Fruit fly (Drosophila melanogaster) whole organism, embryonic: Measurements from ENCODE around the gene CG16710.

Experiments used
- Aef1 ChIP-seq: fragments of 200-800 bp; sonication (Bioruptor generic); IDR thresholded peaks from 3 replicates; pipeline ENCODE4 v1.3.6; 2022; ENCODE audit warnings: missing biosample characterization, missing genetic modification characterization
- Atf-2 ChIP-seq: fragments of 200-800 bp; sonication (Bioruptor generic); optimal IDR thresholded peaks from 2 replicates; lab custom pipeline; 2016; ENCODE audit warnings: missing biosample characterization, missing genetic modification characterization
- CG10366 ChIP-seq: fragments of 200-800 bp; sonication (Bioruptor generic); IDR thresholded peaks from 2 replicates; pipeline ENCODE4 v1.3.6; 2022; ENCODE audit warnings: missing biosample characterization, missing genetic modification characterization
- CG10462 ChIP-seq: fragments of 200-800 bp; sonication (Bioruptor generic); optimal IDR thresholded peaks from 2 replicates; lab custom pipeline; 2016; ENCODE audit warnings: missing biosample characterization, missing genetic modification characterization
- CG11695 ChIP-seq: fragments of 200-800 bp; sonication (Bioruptor generic); IDR thresholded peaks from 3 replicates; pipeline ENCODE4 v1.3.6; 2022; ENCODE audit warnings: missing biosample characterization, missing genetic modification characterization
- CG14014 ChIP-seq: fragments of 200-800 bp; sonication (Bioruptor generic); IDR thresholded peaks from 2 replicates; pipeline ENCODE4 v1.3.6; 2022; ENCODE audit warnings: missing biosample characterization, missing genetic modification characterization
- CG14441 ChIP-seq: fragments of 200-800 bp; sonication (Bioruptor generic); IDR thresholded peaks from 2 replicates; pipeline ENCODE4 v1.3.6; 2022; ENCODE audit warnings: missing biosample characterization, missing genetic modification characterization
- CG14667 ChIP-seq: fragments of 200-800 bp; sonication (Bioruptor generic); IDR thresholded peaks from 2 replicates; pipeline ENCODE4 v1.3.6; 2022; ENCODE audit warnings: missing biosample characterization, missing genetic modification characterization
- CG14965 ChIP-seq: fragments of 200-800 bp; sonication (Bioruptor generic); optimal IDR thresholded peaks from 2 replicates; lab custom pipeline; 2016; ENCODE audit warnings: missing biosample characterization, missing genetic modification characterization, borderline replicate concordance
- CG15073 ChIP-seq: fragments of 200-800 bp; sonication (Bioruptor generic); optimal IDR thresholded peaks from 2 replicates; lab custom pipeline; 2016; ENCODE audit warnings: missing biosample characterization, missing genetic modification characterization
- CG16813 ChIP-seq: fragments of 200-800 bp; sonication (Bioruptor generic); IDR thresholded peaks from 3 replicates; pipeline ENCODE4 v1.3.6; 2022; ENCODE audit warnings: missing biosample characterization, missing genetic modification characterization; ENCODE audit not compliant: partially characterized antibody
- CG17802 ChIP-seq: fragments of 200-800 bp; sonication (Bioruptor generic); optimal IDR thresholded peaks from 2 replicates; lab custom pipeline; 2018; ENCODE audit warnings: missing biosample characterization, mild to moderate bottlenecking, missing genetic modification characterization, moderate library complexity
- CG17829 ChIP-seq: fragments of 200-800 bp; optimal IDR thresholded peaks from 2 replicates; lab custom pipeline; 2019; ENCODE audit warnings: missing biosample characterization, mild to moderate bottlenecking, missing genetic modification characterization, moderate library complexity
- CG30431 ChIP-seq: fragments of 200-800 bp; sonication (Bioruptor generic); optimal IDR thresholded peaks from 2 replicates; lab custom pipeline; 2017; ENCODE audit warnings: missing biosample characterization, missing genetic modification characterization
- CG43689 ChIP-seq: fragments of 200-800 bp; sonication (Bioruptor generic); IDR thresholded peaks from 2 replicates; pipeline ENCODE4 v1.3.6; 2022; ENCODE audit warnings: missing biosample characterization, missing genetic modification characterization
- CG4617 ChIP-seq: fragments of 200-800 bp; sonication (Bioruptor generic); optimal IDR thresholded peaks from 3 replicates; lab custom pipeline; 2016; ENCODE audit warnings: missing biosample characterization, missing genetic modification characterization, borderline replicate concordance
- CG6854 ChIP-seq: fragments of 200-800 bp; sonication (Bioruptor generic); optimal IDR thresholded peaks from 3 replicates; lab custom pipeline; 2017; ENCODE audit warnings: missing biosample characterization, mild to moderate bottlenecking, missing genetic modification characterization
- CG8290 ChIP-seq, 3 experiments: fragments of 200-800 bp; sonication (Bioruptor generic); optimal IDR thresholded peaks; 2 replicates each; lab custom pipeline; 2016 to 2019; ENCODE audit warnings: missing biosample characterization in 3 of 3, missing genetic modification characterization in 3 of 3, mild to moderate bottlenecking in 2 of 3, moderate library complexity in 1 of 3
- CG9876 ChIP-seq: fragments of 200-800 bp; sonication (Bioruptor generic); optimal IDR thresholded peaks from 2 replicates; lab custom pipeline; 2016; ENCODE audit warnings: missing biosample characterization, missing genetic modification characterization
- D19B ChIP-seq: fragments of 200-800 bp; sonication (Bioruptor generic); optimal IDR thresholded peaks from 2 replicates; lab custom pipeline; 2017; ENCODE audit warnings: missing biosample characterization, mild to moderate bottlenecking, missing genetic modification characterization
- Fer3 ChIP-seq: fragments of 200-800 bp; sonication (Bioruptor generic); optimal IDR thresholded peaks from 2 replicates; lab custom pipeline; 2018; ENCODE audit warnings: missing biosample characterization, mild to moderate bottlenecking, missing genetic modification characterization, moderate library complexity
- Gug ChIP-seq: fragments of 200-800 bp; sonication (Bioruptor generic); IDR thresholded peaks from 4 replicates; pipeline ENCODE4 v1.3.6; 2022; ENCODE audit warnings: missing biosample characterization, missing genetic modification characterization
- HLH3B ChIP-seq: fragments of 200-800 bp; sonication (Bioruptor generic); IDR thresholded peaks from 2 replicates; pipeline ENCODE4 v1.3.6; 2022; ENCODE audit warnings: missing biosample characterization, missing genetic modification characterization
- HLH4C ChIP-seq: fragments of 200-800 bp; sonication (Bioruptor generic); IDR thresholded peaks from 3 replicates; pipeline ENCODE4 v1.3.6; 2022; ENCODE audit warnings: missing biosample characterization, missing genetic modification characterization; ENCODE audit not compliant: partially characterized antibody
- Optix ChIP-seq: fragments of 200-800 bp; sonication (Bioruptor generic); IDR thresholded peaks from 3 replicates; pipeline ENCODE4 v1.3.6; 2022; ENCODE audit warnings: missing biosample characterization, missing genetic modification characterization
- Pdp1 ChIP-seq, 2 experiments: fragments of 200-800 bp; sonication (Bioruptor generic); optimal IDR thresholded peaks; 3 replicates each; lab custom pipeline; 2016; ENCODE audit warnings: missing biosample characterization in 2 of 2, missing genetic modification characterization in 2 of 2, mild to moderate bottlenecking in 1 of 2, moderate library complexity in 1 of 2
- Rx ChIP-seq: fragments of 200-800 bp; sonication (Bioruptor generic); IDR thresholded peaks from 2 replicates; pipeline ENCODE4 v1.3.6; 2022; ENCODE audit warnings: missing biosample characterization, missing genetic modification characterization
- ash1 ChIP-seq: fragments of 200-800 bp; sonication (Bioruptor generic); optimal IDR thresholded peaks from 2 replicates; lab custom pipeline; 2018; ENCODE audit warnings: missing biosample characterization, mild to moderate bottlenecking, missing genetic modification characterization
- eve ChIP-seq, 2 experiments: fragments of >200 bp; optimal IDR thresholded peaks; 2 replicates each; lab custom pipeline; 2017; ENCODE audit warnings: missing biosample characterization in 2 of 2, missing genetic modification characterization in 2 of 2
- fd96Cb ChIP-seq: fragments of 200-800 bp; sonication (Bioruptor generic); optimal IDR thresholded peaks from 2 replicates; lab custom pipeline; 2018; ENCODE audit warnings: missing biosample characterization, mild to moderate bottlenecking, missing genetic modification characterization, moderate library complexity
- gce ChIP-seq: fragments of 200-800 bp; sonication (Bioruptor generic); IDR thresholded peaks from 3 replicates; pipeline ENCODE4 v1.3.6; 2022; ENCODE audit warnings: missing biosample characterization, missing genetic modification characterization
- gem ChIP-seq: fragments of 200-800 bp; sonication (Bioruptor generic); optimal IDR thresholded peaks from 2 replicates; lab custom pipeline; 2019; ENCODE audit warnings: missing biosample characterization, mild to moderate bottlenecking, missing genetic modification characterization, moderate library complexity
- gfzf ChIP-seq: fragments of 200-800 bp; sonication (Bioruptor generic); optimal IDR thresholded peaks from 2 replicates; lab custom pipeline; 2016; ENCODE audit warnings: missing biosample characterization, mild to moderate bottlenecking, missing genetic modification characterization, moderate library complexity
- h ChIP-seq: fragments of >200 bp; optimal IDR thresholded peaks from 2 replicates; lab custom pipeline; 2017
- kay ChIP-seq: fragments of 200-800 bp; sonication (Bioruptor generic); optimal IDR thresholded peaks from 2 replicates; lab custom pipeline; 2016; ENCODE audit warnings: missing biosample characterization, missing genetic modification characterization
- lilli ChIP-seq: fragments of 200-800 bp; sonication (Bioruptor generic); optimal IDR thresholded peaks from 3 replicates; lab custom pipeline; 2016; ENCODE audit warnings: missing biosample characterization, missing genetic modification characterization
- lola ChIP-seq, 3 experiments: fragments of >200 bp in 2 of 3; fragments of 200-800 bp in 1 of 3; sonication (Bioruptor generic) in 1 of 3; optimal IDR thresholded peaks; 2 replicates each; lab custom pipeline; 2017 to 2019; ENCODE audit warnings: missing biosample characterization in 3 of 3, missing genetic modification characterization in 3 of 3, mild to moderate bottlenecking in 1 of 3, moderate library complexity in 1 of 3
- mam ChIP-seq: fragments of 200-800 bp; sonication (Bioruptor generic); optimal IDR thresholded peaks from 3 replicates; lab custom pipeline; 2016; ENCODE audit warnings: missing biosample characterization, missing genetic modification characterization
- odd ChIP-seq: fragments of 200-800 bp; sonication (Bioruptor generic); optimal IDR thresholded peaks from 2 replicates; lab custom pipeline; 2017; ENCODE audit warnings: missing biosample characterization, mild to moderate bottlenecking, missing genetic modification characterization
- org-1 ChIP-seq: fragments of 200-800 bp; sonication (Bioruptor generic); optimal IDR thresholded peaks from 2 replicates; lab custom pipeline; 2017; ENCODE audit warnings: missing biosample characterization, missing genetic modification characterization
- prd ChIP-seq, 3 experiments: fragments of >200 bp in 2 of 3; fragments of 200-800 bp in 1 of 3; sonication (Bioruptor generic) in 1 of 3; optimal IDR thresholded peaks in 2 of 3; IDR thresholded peaks in 1 of 3; 2 replicates in 2 of 3; 3 replicates in 1 of 3; pipeline versions ENCODE4 v1.3.6 to Lab custom; 2017 to 2022; ENCODE audit warnings: missing biosample characterization in 1 of 3, missing genetic modification characterization in 1 of 3
- row ChIP-seq: fragments of 200-800 bp; sonication (Bioruptor generic); IDR thresholded peaks from 3 replicates; pipeline ENCODE4 v1.3.6; 2022; ENCODE audit warnings: missing biosample characterization, missing genetic modification characterization
- sob ChIP-seq: fragments of 200-800 bp; sonication (Bioruptor generic); IDR thresholded peaks from 2 replicates; pipeline ENCODE4 v1.3.6; 2022; ENCODE audit warnings: missing biosample characterization, missing genetic modification characterization
- sr ChIP-seq: fragments of 200-800 bp; sonication (Bioruptor generic); IDR thresholded peaks from 3 replicates; pipeline ENCODE4 v1.3.6; 2022; ENCODE audit warnings: missing biosample characterization, missing genetic modification characterization
- stwl ChIP-seq: fragments of 200-800 bp; sonication (Bioruptor generic); optimal IDR thresholded peaks from 3 replicates; lab custom pipeline; 2018; ENCODE audit warnings: missing biosample characterization, mild to moderate bottlenecking, missing genetic modification characterization, moderate library complexity
- twi ChIP-seq: fragments of 200-800 bp; optimal IDR thresholded peaks from 2 replicates; lab custom pipeline; 2019; ENCODE audit warnings: missing biosample characterization, mild to moderate bottlenecking, missing genetic modification characterization, moderate library complexity
- wek ChIP-seq: fragments of 200-800 bp; sonication (Bioruptor generic); optimal IDR thresholded peaks from 3 replicates; lab custom pipeline; 2018; ENCODE audit warnings: missing biosample characterization, mild to moderate bottlenecking, missing genetic modification characterization, moderate library complexity

CG16710 gene

dm6 chr3R:23657357-23658318 is 24.7 kb upstream of the CG16710 start (continued):
- 0 out of 3 replicates have a peak, but pooled peaks have one; percentile 54 for TF ChIP-seq gce (GFP tag; lab: Robert Waterston, UW)
- TF ChIP-seq CG11695 (GFP tag; lab: Robert Waterston, UW): peak; percentile 21; the same call in 2 of the 3 replicates
- no peak for TF ChIP-seq Gug (GFP tag; lab: Robert Waterston, UW)
- TF ChIP-seq Optix (GFP tag; lab: Robert Waterston, UW): peak; percentile 30; the same call in 1 of the 3 replicates
- no peak for TF ChIP-seq ash1 (GFP tag; lab: Kevin White, UChicago)
- no peak; the same call in 1 of the 2 replicates for TF ChIP-seq CG10366 (GFP tag; lab: Robert Waterston, UW)
- peak; percentile 58 for TF ChIP-seq CG10462 (GFP tag; lab: Kevin White, UChicago)
- TF ChIP-seq Aef1 (GFP tag; lab: Robert Waterston, UW): no peak
- TF ChIP-seq prd (optimal IDR thresholded peaks at IDR 0.05; lab: Kevin White, UChicago): no peak
- TF ChIP-seq prd (GFP tag; IDR thresholded peaks at IDR 0.05; lab: Robert Waterston, UW): peak; percentile 17; the same call in 2 of the 3 replicates
- TF ChIP-seq CG17802 (tag; lab: Kevin White, UChicago): no peak
- peak; percentile 47; the same call in 1 of the 2 replicates for TF ChIP-seq sob (GFP tag; lab: Robert Waterston, UW)
- TF ChIP-seq Fer3 (tag; lab: Kevin White, UChicago): peak; percentile 10
- TF ChIP-seq CG8290 (GFP tag; optimal IDR thresholded peaks at IDR 0.05; lab: Kevin White, UChicago): peak; percentile 75
- peak; percentile 49 to 92 for TF ChIP-seq CG8290 (tag; optimal IDR thresholded peaks at IDR 0.05; lab: Kevin White, UChicago)
- TF ChIP-seq eve (GFP tag; optimal IDR thresholded peaks at IDR 0.05; lab: Kevin White, UChicago): no peak
- peak; percentile 50 for TF ChIP-seq twi (tag; lab: Kevin White, UChicago)
- TF ChIP-seq lola (GFP tag; optimal IDR thresholded peaks at IDR 0.05; lab: Kevin White, UChicago): peak in 1 of 3 experiments; percentile 82
- TF ChIP-seq Rx (GFP tag; lab: Robert Waterston, UW): no peak
- TF ChIP-seq Pdp1 (GFP tag; optimal IDR thresholded peaks at IDR 0.05; lab: Kevin White, UChicago): peak; percentile 14 to 80
- TF ChIP-seq CG14441 (GFP tag; lab: Robert Waterston, UW): no peak
- no peak for TF ChIP-seq CG43689
- peak; percentile 27; the same call in 1 of the 2 replicates for TF ChIP-seq HLH3B (GFP tag; lab: Robert Waterston, UW)
- peak; percentile 77 for TF ChIP-seq CG30431 (GFP tag; lab: Kevin White, UChicago)
- TF ChIP-seq fd96Cb (tag; lab: Kevin White, UChicago): peak; percentile 9
- TF ChIP-seq row (GFP tag; lab: Robert Waterston, UW): peak; percentile 72
- no peak for TF ChIP-seq CG16813 (GFP tag; lab: Robert Waterston, UW)
- TF ChIP-seq gem (tag; lab: Kevin White, UChicago): peak; percentile 69
- TF ChIP-seq Atf-2 (GFP tag; lab: Kevin White, UChicago): peak; percentile 44
- peak; percentile 37 for TF ChIP-seq stwl
- TF ChIP-seq CG14014 (GFP tag; lab: Robert Waterston, UW): peak; percentile 36; the same call in 1 of the 2 replicates
- TF ChIP-seq odd (GFP tag; lab: Kevin White, UChicago): peak; percentile 86
- peak; percentile 29 for TF ChIP-seq CG4617 (GFP tag; lab: Kevin White, UChicago)
- TF ChIP-seq lilli (GFP tag; lab: Kevin White, UChicago): peak; percentile 12
- peak; percentile 72 for TF ChIP-seq CG14965 (GFP tag; lab: Kevin White, UChicago)
- no peak for TF ChIP-seq CG14667 (GFP tag; lab: Robert Waterston, UW)
- peak; percentile 51 for TF ChIP-seq CG6854 (GFP tag; lab: Kevin White, UChicago)
- no peak for TF ChIP-seq gfzf (GFP tag; lab: Kevin White, UChicago)
- TF ChIP-seq D19B: peak; percentile 62
- no peak for TF ChIP-seq HLH4C (GFP tag; lab: Robert Waterston, UW)
- peak; percentile 64 for TF ChIP-seq wek (GFP tag; lab: Kevin White, UChicago)
- TF ChIP-seq kay (GFP tag; lab: Kevin White, UChicago): no peak
- no peak for TF ChIP-seq h
- peak; percentile 86 for TF ChIP-seq org-1 (GFP tag; lab: Kevin White, UChicago)
- peak; percentile 17 for TF ChIP-seq mam (GFP tag; lab: Kevin White, UChicago)
- TF ChIP-seq CG15073: no peak
- TF ChIP-seq CG17829 (tag; lab: Kevin White, UChicago): no peak
- TF ChIP-seq CG9876: peak; percentile 62
- no peak; the same call in 2 of the 3 replicates for TF ChIP-seq sr (GFP tag; lab: Robert Waterston, UW)
